Worm (Caenorhabditis elegans): ENCODE results near the gene ftt-2.

ftt-2 gene

ce11 chrX:11605766-11606490 lies 709 bp upstream of the ftt-2 start (continued):
- TF ChIP-seq hlh-4 (tag; optimal IDR thresholded peaks at IDR 0.05) (peak; percentile 28), lin-35 (GFP tag; optimal IDR thresholded peaks at IDR 0.05) (peak; percentile 35 to 81), lin-14 (GFP tag; optimal IDR thresholded peaks at IDR 0.05) (peak; percentile 93), unc-98 (GFP tag; IDR thresholded peaks at IDR 0.05) (peak; percentile 66), pag-3 (tag; optimal IDR thresholded peaks at IDR 0.05; ENCODE audit: borderline replicate concordance, insufficient read depth) (no peak), hlh-17 (GFP tag; optimal IDR thresholded peaks at IDR 0.05; ENCODE audit: borderline replicate concordance) (peak; percentile 86), F16B12.6 (tag; optimal IDR thresholded peaks at IDR 0.05) (no peak), nhr-11 (tag; optimal IDR thresholded peaks at IDR 0.05) (peak; percentile 86), aly-2 (tag; optimal IDR thresholded peaks at IDR 0.05) (peak; percentile 43), mdl-1 (tag; optimal IDR thresholded peaks at IDR 0.05) (peak in 1 of 2 experiments; percentile 43), zag-1 (tag; optimal IDR thresholded peaks at IDR 0.05) (peak; percentile 22), nhr-19 (GFP tag; conservative IDR thresholded peaks at IDR 0.05) (peak; percentile 87), hpl-2 (GFP tag; optimal IDR thresholded peaks at IDR 0.05) (peak; percentile 94), ceh-82 (tag; optimal IDR thresholded peaks at IDR 0.05) (peak; percentile 51 to 70 (median 63)), nhr-85 (tag) (peak; percentile 100), tlp-1 (tag; optimal IDR thresholded peaks at IDR 0.05) (no peak), nhr-76 (tag; optimal IDR thresholded peaks at IDR 0.05) (peak; percentile 67), ceh-90 (tag; optimal IDR thresholded peaks at IDR 0.05) (no peak), pax-3 (tag; optimal IDR thresholded peaks at IDR 0.05) (peak; percentile 99), nhr-84 (tag; optimal IDR thresholded peaks at IDR 0.05) (no peak), ceh-63 (GFP tag; optimal IDR thresholded peaks at IDR 0.05) (no peak), blmp-1 (tag; optimal IDR thresholded peaks at IDR 0.05) (peak; percentile 28), zip-4 (GFP tag; optimal IDR thresholded peaks at IDR 0.05) (peak; percentile 100), pqm-1 (tag; optimal IDR thresholded peaks at IDR 0.05) (no peak), ceh-8 (GFP tag; optimal IDR thresholded peaks at IDR 0.05) (peak; percentile 80), ztf-11 (tag; optimal IDR thresholded peaks at IDR 0.05) (peak; percentile 82 to 90), mab-9 (GFP tag; IDR thresholded peaks at IDR 0.05) (peak; percentile 79), ama-1 (optimal IDR thresholded peaks at IDR 0.05) (no peak), egl-13 (tag; optimal IDR thresholded peaks at IDR 0.05) (peak; percentile 96), nhr-12 (tag; optimal IDR thresholded peaks at IDR 0.05) (no peak), sup-37 (GFP tag; optimal IDR thresholded peaks at IDR 0.05) (peak; percentile 88), fkh-4 (tag; optimal IDR thresholded peaks at IDR 0.05; ENCODE audit: borderline replicate concordance) (peak; percentile 70), dpl-1 (GFP tag; optimal IDR thresholded peaks at IDR 0.05) (peak; percentile 66 to 75 (median 69)), nhr-28 (tag; optimal IDR thresholded peaks at IDR 0.05) (no peak), tbx-2 (tag; optimal IDR thresholded peaks at IDR 0.05) (peak; percentile 95), swsn-7 (tag; optimal IDR thresholded peaks at IDR 0.05) (peak; percentile 97), fos-1 (tag; optimal IDR thresholded peaks at IDR 0.05) (peak; percentile 39), vab-15 (tag; optimal IDR thresholded peaks at IDR 0.05) (peak; percentile 2), unc-86 (tag; optimal IDR thresholded peaks at IDR 0.05) (peak; percentile 98), isw-1 (GFP tag; IDR thresholded peaks at IDR 0.05) (peak; percentile 89), nhr-71 (tag; optimal IDR thresholded peaks at IDR 0.05) (peak; percentile 98), nhr-47 (tag; optimal IDR thresholded peaks at IDR 0.05) (peak; percentile 99), irx-1 (tag; optimal IDR thresholded peaks at IDR 0.05) (peak; percentile 97), mef-2 (tag; optimal IDR thresholded peaks at IDR 0.05) (no peak), unc-130 (tag; optimal IDR thresholded peaks at IDR 0.05) (peak; percentile 55), nhr-20 (tag; optimal IDR thresholded peaks at IDR 0.05) (peak; percentile 94), dsc-1 (tag; optimal IDR thresholded peaks at IDR 0.05) (peak; percentile 99), nhr-237 (tag; optimal IDR thresholded peaks at IDR 0.05) (peak; percentile 76), snpc-4 (tag; optimal IDR thresholded peaks at IDR 0.05) (peak; percentile 66), elt-3 (tag; optimal IDR thresholded peaks at IDR 0.05) (peak in 4 of 6 experiments; percentile 17 to 94 (median 60)), egl-27 (tag; optimal IDR thresholded peaks at IDR 0.05) (peak in 1 of 2 experiments; percentile 99)
